Fruit fly (Drosophila melanogaster): Measurements from ENCODE around the gene CG2680.

- peak; percentile 7 for TF ChIP-seq CG12299 (tag; optimal IDR thresholded peaks at IDR 0.05)
- TF ChIP-seq slp2 (GFP tag; optimal IDR thresholded peaks at IDR 0.05), result no peak
- no peak for TF ChIP-seq gsb-n (tag; optimal IDR thresholded peaks at IDR 0.05)
- TF ChIP-seq CG12155 (GFP tag; optimal IDR thresholded peaks at IDR 0.05), result no peak
- no peak for TF ChIP-seq Dfd (GFP tag; optimal IDR thresholded peaks at IDR 0.05)
These were observed 24.9 kb upstream of the CG2680 start, which contains the start of the genes ttm50 and CG2712 for dm6 chrX:2732127-2732526.

Data from whole organism, embryonic.